Fruit fly (Drosophila melanogaster) whole organism, pupa: ENCODE results near the gene unc-119.
A peak's percentile ranks its signal among the peaks of the same experiment; 100 is the strongest.

ENCODE experiments used
- CG10348 ChIP-seq: fragments of 200-800 bp; sonication (Bioruptor generic); IDR thresholded peaks from 2 replicates; pipeline ENCODE4 v1.3.6; 2022; ENCODE audit warnings: missing biosample characterization, missing genetic modification characterization
- CG12605 ChIP-seq: fragments of 200-800 bp; sonication (Bioruptor generic); IDR thresholded peaks from 2 replicates; pipeline ENCODE4 v1.3.6; 2022; ENCODE audit warnings: missing biosample characterization, missing genetic modification characterization
- CG13204 ChIP-seq: fragments of 200-800 bp; sonication (Bioruptor generic); optimal IDR thresholded peaks from 2 replicates; lab custom pipeline; 2018; ENCODE audit warnings: missing biosample characterization, mild to moderate bottlenecking, missing genetic modification characterization, moderate library complexity
- CG14655 ChIP-seq: fragments of 200-800 bp; sonication (Bioruptor generic); optimal IDR thresholded peaks from 3 replicates; lab custom pipeline; 2017; ENCODE audit warnings: mild to moderate bottlenecking, missing biosample characterization, missing genetic modification reagents, missing genetic modification characterization
- CG15710 ChIP-seq: fragments of 200-800 bp; sonication (Bioruptor generic); optimal IDR thresholded peaks from 2 replicates; lab custom pipeline; 2018; ENCODE audit warnings: missing biosample characterization, mild to moderate bottlenecking, missing genetic modification characterization, moderate library complexity
- CG17806 ChIP-seq: fragments of 200-800 bp; sonication (Bioruptor generic); optimal IDR thresholded peaks from 2 replicates; lab custom pipeline; 2018; ENCODE audit warnings: missing biosample characterization, mild to moderate bottlenecking, missing genetic modification characterization, moderate library complexity
- CG32121 ChIP-seq: fragments of 200-800 bp; sonication (Bioruptor generic); IDR thresholded peaks from 2 replicates; pipeline ENCODE4 v1.3.6; 2022; ENCODE audit warnings: missing biosample characterization, missing genetic modification characterization
- CG34367 ChIP-seq: fragments of 200-800 bp; sonication (Bioruptor generic); optimal IDR thresholded peaks from 2 replicates; lab custom pipeline; 2018; ENCODE audit warnings: missing biosample characterization, mild to moderate bottlenecking, missing genetic modification characterization
- CG4496 ChIP-seq: fragments of 200-800 bp; sonication (Bioruptor generic); IDR thresholded peaks from 3 replicates; pipeline ENCODE4 v1.3.6; 2022; ENCODE audit warnings: missing biosample characterization, missing genetic modification characterization
- CG8159 ChIP-seq: fragments of 200-800 bp; sonication (Bioruptor generic); optimal IDR thresholded peaks from 3 replicates; lab custom pipeline; 2018; ENCODE audit warnings: missing biosample characterization, mild to moderate bottlenecking, missing genetic modification characterization, moderate library complexity
- CG8301 ChIP-seq: fragments of 200-800 bp; sonication (Bioruptor generic); optimal IDR thresholded peaks from 2 replicates; lab custom pipeline; 2018; ENCODE audit warnings: missing biosample characterization, mild to moderate bottlenecking, missing genetic modification characterization
- CG9948 ChIP-seq: fragments of 200-800 bp; sonication (Bioruptor generic); optimal IDR thresholded peaks from 2 replicates; lab custom pipeline; 2018; ENCODE audit warnings: missing biosample characterization, mild to moderate bottlenecking, missing genetic modification characterization, moderate library complexity
- D1 ChIP-seq: fragments of 200-800 bp; sonication (Bioruptor generic); optimal IDR thresholded peaks from 2 replicates; lab custom pipeline; 2018; ENCODE audit warnings: missing biosample characterization, mild to moderate bottlenecking, missing genetic modification characterization, moderate library complexity
- EcR ChIP-seq: fragments of 200-800 bp; sonication (Bioruptor generic); optimal IDR thresholded peaks from 3 replicates; lab custom pipeline; 2019; ENCODE audit warnings: missing biosample characterization, missing genetic modification characterization, mild to moderate bottlenecking, moderate library complexity, missing genetic modification reagents
- Ets98B ChIP-seq: fragments of 200-800 bp; sonication (Bioruptor generic); IDR thresholded peaks from 2 replicates; pipeline ENCODE4 v1.3.6; 2022; ENCODE audit warnings: missing biosample characterization, missing genetic modification characterization
- Pif1A ChIP-seq: fragments of 200-800 bp; sonication (Bioruptor generic); optimal IDR thresholded peaks from 3 replicates; lab custom pipeline; 2016; ENCODE audit warnings: missing biosample characterization, missing genetic modification characterization
- Pif1B ChIP-seq: fragments of 200-800 bp; sonication (Bioruptor generic); optimal IDR thresholded peaks from 3 replicates; lab custom pipeline; 2016; ENCODE audit warnings: missing biosample characterization, missing genetic modification characterization
- Snoo ChIP-seq: fragments of 200-800 bp; sonication (Bioruptor generic); optimal IDR thresholded peaks from 3 replicates; lab custom pipeline; 2017; ENCODE audit warnings: missing biosample characterization, mild to moderate bottlenecking, missing genetic modification characterization, inconsistent platforms
- fd96Ca ChIP-seq: fragments of 200-800 bp; sonication (Bioruptor generic); IDR thresholded peaks from 3 replicates; pipeline ENCODE4 v1.3.6; 2022; ENCODE audit warnings: missing biosample characterization, missing genetic modification characterization
- gl ChIP-seq: fragments of 200-800 bp; sonication (Bioruptor generic); optimal IDR thresholded peaks from 2 replicates; lab custom pipeline; 2018; ENCODE audit warnings: missing biosample characterization, mild to moderate bottlenecking, missing genetic modification characterization
- rn ChIP-seq: fragments of 200-800 bp; sonication (Bioruptor generic); IDR thresholded peaks from 2 replicates; pipeline ENCODE4 v1.3.6; 2022; ENCODE audit warnings: missing biosample characterization, missing genetic modification characterization

unc-119 gene

DNA sequence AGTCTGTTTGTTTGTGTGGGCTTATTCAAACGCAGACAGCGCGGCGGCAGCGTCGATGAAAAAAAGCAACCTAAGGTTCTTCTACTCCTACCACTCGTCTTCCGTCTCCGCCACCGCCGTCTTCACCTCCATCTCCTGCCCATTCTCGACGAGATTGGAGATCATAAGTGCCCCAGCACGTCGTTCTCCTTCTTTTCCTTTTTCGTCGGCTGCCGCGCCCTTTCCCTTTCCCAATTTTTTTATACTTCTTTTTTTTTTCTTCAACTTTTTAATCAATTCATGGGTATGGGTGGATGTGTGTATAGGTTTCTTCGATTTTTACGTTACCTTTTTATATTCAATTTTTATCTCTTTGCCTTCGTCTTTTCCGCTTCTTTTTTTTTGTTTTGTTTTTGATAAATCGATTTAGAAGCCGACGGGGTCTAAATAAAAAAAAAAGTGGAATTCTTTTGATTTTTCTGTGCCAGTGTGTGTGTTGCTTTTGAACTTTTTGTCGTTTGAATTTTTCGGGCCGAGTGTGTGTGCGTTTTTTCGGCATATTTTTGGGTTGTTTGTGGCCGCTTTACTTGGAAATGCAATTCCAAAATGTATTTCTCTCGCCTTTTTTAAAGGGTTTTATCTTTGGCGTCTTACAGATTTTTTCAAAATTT lies 13.8 kb upstream of the unc-119 start:
- peak; percentile 23 for TF ChIP-seq CG14655 (GFP tag; lab: Kevin White, UChicago)
- TF ChIP-seq CG12605 (GFP tag; lab: Robert Waterston, UW), result peak; percentile 44; the same call in 1 of the 2 replicates
- peak; percentile 31 for TF ChIP-seq CG9948
- TF ChIP-seq CG15710, result peak; percentile 51
- peak; percentile 74 for TF ChIP-seq gl (tag; lab: Kevin White, UChicago)
- peak; percentile 72 for TF ChIP-seq CG13204
- TF ChIP-seq CG34367 (tag; lab: Kevin White, UChicago), result peak; percentile 59
- no peak for TF ChIP-seq CG17806 (tag; lab: Kevin White, UChicago)
- peak; percentile 43 for TF ChIP-seq Pif1B (GFP tag; lab: Kevin White, UChicago)
- peak; percentile 45 for TF ChIP-seq EcR
- TF ChIP-seq CG8159 (tag; lab: Kevin White, UChicago), result peak; percentile 20
- TF ChIP-seq CG4496 (GFP tag; lab: Robert Waterston, UW), result no peak
- no peak for TF ChIP-seq rn (GFP tag; lab: Robert Waterston, UW)
- TF ChIP-seq Snoo (tag; lab: Kevin White, UChicago), result peak; percentile 29
- peak; percentile 30 for TF ChIP-seq Pif1A (GFP tag; lab: Kevin White, UChicago)
- no peak for TF ChIP-seq Ets98B (GFP tag; lab: Robert Waterston, UW)

DNA sequence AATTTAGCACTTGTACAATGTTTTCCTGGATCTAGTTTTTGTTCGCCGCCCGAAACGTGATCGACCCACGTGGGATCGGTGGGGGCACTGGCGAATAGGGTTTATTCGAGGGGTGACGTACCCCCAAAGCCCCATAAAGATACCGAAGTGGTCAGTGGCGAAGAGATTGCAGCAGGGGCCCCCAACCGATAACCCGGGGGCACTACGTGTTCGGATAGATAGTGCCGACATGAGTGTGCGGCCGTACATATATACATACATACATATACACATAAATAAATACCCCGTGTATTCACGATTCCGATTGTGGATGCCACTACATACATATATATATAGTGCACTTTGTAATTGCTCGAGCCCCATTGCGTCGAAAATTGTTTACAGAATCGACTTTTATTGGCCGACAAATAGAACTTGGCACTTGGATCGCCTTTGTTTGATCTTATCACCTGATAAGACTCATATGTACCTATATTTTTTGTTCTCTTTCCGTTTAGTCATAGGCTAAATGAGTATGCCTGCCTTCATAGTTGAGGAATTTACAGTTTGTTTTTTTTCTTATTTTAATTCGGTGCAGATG lies 12.8 kb upstream of the unc-119 start:
- no peak for TF ChIP-seq CG17806 (tag; lab: Kevin White, UChicago)
- no peak for TF ChIP-seq CG34367 (tag; lab: Kevin White, UChicago)
- TF ChIP-seq CG13204, result no peak
- no peak for TF ChIP-seq CG8301
- no peak for TF ChIP-seq Snoo (tag; lab: Kevin White, UChicago)
- no peak for TF ChIP-seq rn (GFP tag; lab: Robert Waterston, UW)
- peak; percentile 62 for TF ChIP-seq EcR
- no peak for TF ChIP-seq CG14655 (GFP tag; lab: Kevin White, UChicago)
- peak; percentile 20; the same call in 1 of the 3 replicates for TF ChIP-seq CG4496 (GFP tag; lab: Robert Waterston, UW)
- TF ChIP-seq D1, result no peak
- TF ChIP-seq Pif1B (GFP tag; lab: Kevin White, UChicago), result no peak
- TF ChIP-seq gl (tag; lab: Kevin White, UChicago), result no peak
- TF ChIP-seq Pif1A (GFP tag; lab: Kevin White, UChicago), result no peak

DNA sequence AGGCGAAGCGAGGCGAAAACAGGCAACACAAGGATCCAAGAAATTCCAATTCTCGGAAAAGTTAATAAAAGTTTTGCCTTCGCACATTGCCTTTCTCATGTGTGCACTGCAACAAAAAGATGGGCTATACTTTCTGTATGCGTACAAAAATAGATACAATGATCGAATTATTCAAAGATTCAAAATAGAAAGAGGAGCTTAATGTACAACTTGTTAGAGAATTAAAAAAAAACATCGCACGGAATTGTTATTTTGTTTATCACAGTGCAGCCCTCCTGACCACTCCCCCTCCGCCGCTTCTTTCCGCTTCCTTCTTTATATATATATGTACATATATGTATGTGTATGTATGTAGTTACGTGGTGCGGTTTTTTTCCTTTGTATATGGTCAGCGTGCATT lies 11.2 kb upstream of the unc-119 start:
- peak; percentile 58 for TF ChIP-seq CG32121 (GFP tag; lab: Robert Waterston, UW)
- TF ChIP-seq CG13204, result peak; percentile 67
- peak; percentile 96 for TF ChIP-seq CG9948
- peak; percentile 96 for TF ChIP-seq CG17806 (tag; lab: Kevin White, UChicago)
- TF ChIP-seq CG8159 (tag; lab: Kevin White, UChicago), result peak; percentile 96
- peak; percentile 83 for TF ChIP-seq CG12605 (GFP tag; lab: Robert Waterston, UW)
- TF ChIP-seq Pif1A (GFP tag; lab: Kevin White, UChicago), result peak; percentile 92
- TF ChIP-seq rn (GFP tag; lab: Robert Waterston, UW), result peak; percentile 75
- TF ChIP-seq CG15710, result peak; percentile 96
- TF ChIP-seq fd96Ca, result peak; percentile 82
- TF ChIP-seq Snoo (tag; lab: Kevin White, UChicago), result peak; percentile 92
- peak; percentile 9 for TF ChIP-seq EcR
- peak; percentile 93 for TF ChIP-seq CG14655 (GFP tag; lab: Kevin White, UChicago)
- peak; percentile 79 for TF ChIP-seq Pif1B (GFP tag; lab: Kevin White, UChicago)
- TF ChIP-seq Ets98B (GFP tag; lab: Robert Waterston, UW), result peak; percentile 75
- TF ChIP-seq CG34367 (tag; lab: Kevin White, UChicago), result peak; percentile 96
- peak; percentile 89 for TF ChIP-seq gl (tag; lab: Kevin White, UChicago)
- peak; percentile 87 for TF ChIP-seq CG8301
- TF ChIP-seq CG4496 (GFP tag; lab: Robert Waterston, UW), result peak; percentile 92
- TF ChIP-seq D1, result peak; percentile 68
- TF ChIP-seq CG10348 (GFP tag; lab: Robert Waterston, UW), result no peak

DNA sequence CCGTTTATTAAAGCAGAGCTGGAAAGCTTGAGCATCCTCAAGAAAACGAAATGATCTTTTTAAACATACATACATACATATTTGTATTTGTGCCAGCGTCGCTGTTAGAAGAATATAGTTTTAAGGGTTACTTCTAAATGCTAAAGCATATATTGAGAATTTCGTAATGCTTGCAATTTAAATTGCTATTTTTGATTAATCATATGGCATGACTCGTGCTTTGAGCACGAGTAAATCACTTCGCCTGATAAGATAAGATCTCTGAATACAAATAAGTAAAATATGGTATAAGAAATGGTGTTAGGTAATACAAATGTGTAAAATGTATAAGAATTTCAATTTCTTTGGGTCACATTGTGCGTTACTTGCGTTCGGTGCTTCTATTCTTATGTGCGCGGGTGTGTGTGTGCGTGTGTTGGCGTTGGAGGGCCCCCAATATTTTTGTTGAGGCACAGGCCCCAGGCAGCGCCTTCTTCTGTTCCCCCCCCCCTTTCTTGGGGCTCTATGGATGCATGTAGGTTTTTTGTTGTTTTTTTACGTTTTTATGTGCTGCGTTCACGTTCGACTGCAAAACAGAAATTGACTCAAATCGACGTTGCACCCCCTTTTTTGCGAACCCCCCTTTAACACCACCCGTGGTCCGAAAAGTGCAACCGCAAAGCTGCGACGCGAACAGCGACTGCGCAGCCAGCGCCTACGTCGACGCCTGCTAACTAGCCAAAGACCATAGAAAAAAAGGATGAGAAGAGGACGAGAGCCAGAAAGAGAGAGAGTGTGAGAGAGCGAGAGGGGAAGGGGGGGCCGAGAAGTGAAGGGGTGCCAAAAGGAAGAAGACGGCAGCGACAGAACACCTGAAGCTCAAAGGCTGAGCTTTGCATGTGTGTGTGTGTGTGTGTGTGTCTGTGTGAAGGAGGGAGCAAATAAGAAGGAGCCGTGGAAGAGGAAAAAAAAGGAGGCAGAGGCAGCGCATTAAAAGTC lies 10.5 kb upstream of the unc-119 start:
- TF ChIP-seq CG17806 (tag; lab: Kevin White, UChicago), result peak; percentile 37
- TF ChIP-seq CG8301, result peak; percentile 80
- peak; percentile 89 for TF ChIP-seq CG14655 (GFP tag; lab: Kevin White, UChicago)
- no peak for TF ChIP-seq gl (tag; lab: Kevin White, UChicago)
- TF ChIP-seq Pif1A (GFP tag; lab: Kevin White, UChicago), result peak; percentile 52
- TF ChIP-seq Pif1B (GFP tag; lab: Kevin White, UChicago), result peak; percentile 30
- no peak for TF ChIP-seq EcR
- TF ChIP-seq D1, result no peak
- TF ChIP-seq CG13204, result peak; percentile 41
- 0 out of 2 replicates have a peak, but pooled peaks have one; percentile 1 for TF ChIP-seq CG12605 (GFP tag; lab: Robert Waterston, UW)
- TF ChIP-seq rn (GFP tag; lab: Robert Waterston, UW), result peak; percentile 58
- TF ChIP-seq Snoo (tag; lab: Kevin White, UChicago), result peak; percentile 31
- peak; percentile 44; the same call in 1 of the 2 replicates for TF ChIP-seq CG10348 (GFP tag; lab: Robert Waterston, UW)
- peak; percentile 85 for TF ChIP-seq CG8159 (tag; lab: Kevin White, UChicago)
- TF ChIP-seq CG9948, result peak; percentile 73
- peak; percentile 79 for TF ChIP-seq CG32121 (GFP tag; lab: Robert Waterston, UW)
- TF ChIP-seq CG4496 (GFP tag; lab: Robert Waterston, UW), result peak; percentile 87
- peak; percentile 65 for TF ChIP-seq CG34367 (tag; lab: Kevin White, UChicago)
- peak; percentile 77 for TF ChIP-seq CG15710
- peak; percentile 87 for TF ChIP-seq Ets98B (GFP tag; lab: Robert Waterston, UW)
- peak; percentile 89 for TF ChIP-seq fd96Ca
- TF ChIP-seq, all 21 proteins: peak for 18
